Fruit fly (Drosophila melanogaster): ENCODE results near the gene gish.

gish gene

dm6 chr3R:16331809-16332343 is 59.6 kb downstream of the gish start (continued):
- TF ChIP-seq Met (GFP tag; optimal IDR thresholded peaks at IDR 0.05) (peak; percentile 60), Ets96B (tag; optimal IDR thresholded peaks at IDR 0.05) (no peak), CG11294 (GFP tag; IDR thresholded peaks at IDR 0.05) (no peak), CG7368 (GFP tag; optimal IDR thresholded peaks at IDR 0.05) (no peak), CG10631 (GFP tag; optimal IDR thresholded peaks at IDR 0.05) (peak; percentile 14), CG32006 (GFP tag; optimal IDR thresholded peaks at IDR 0.05) (peak; percentile 18), achi (GFP tag; optimal IDR thresholded peaks at IDR 0.05) (no peak), Sox102F (GFP tag; optimal IDR thresholded peaks at IDR 0.05) (peak; percentile 41), fd85E (GFP tag; optimal IDR thresholded peaks at IDR 0.05) (no peak), CG9139 (GFP tag; optimal IDR thresholded peaks at IDR 0.05) (peak; percentile 56), CG6854 (GFP tag; optimal IDR thresholded peaks at IDR 0.05) (no peak), CG6276 (GFP tag; optimal IDR thresholded peaks at IDR 0.05) (peak; percentile 20), cyc (GFP tag; optimal IDR thresholded peaks at IDR 0.05) (no peak), Eip78C (GFP tag) (peak; percentile 78), Ets21C (GFP tag; optimal IDR thresholded peaks at IDR 0.05) (no peak), fd59A (GFP tag; optimal IDR thresholded peaks at IDR 0.05) (peak; percentile 43), Sox14 (GFP tag; optimal IDR thresholded peaks at IDR 0.05) (no peak), Eip93F (GFP tag; optimal IDR thresholded peaks at IDR 0.05) (peak; percentile 56), Blimp-1 (GFP tag; optimal IDR thresholded peaks at IDR 0.05) (no peak), net (GFP tag; optimal IDR thresholded peaks at IDR 0.05) (no peak), esn (GFP tag; optimal IDR thresholded peaks at IDR 0.05) (peak; percentile 53), pdm3 (GFP tag; optimal IDR thresholded peaks at IDR 0.05) (no peak), CG10669 (GFP tag; optimal IDR thresholded peaks at IDR 0.05) (peak; percentile 44), CG4318 (GFP tag; optimal IDR thresholded peaks at IDR 0.05) (no peak), Hr39 (GFP tag; optimal IDR thresholded peaks at IDR 0.05) (no peak), topi (GFP tag; optimal IDR thresholded peaks at IDR 0.05) (peak; percentile 11), spab (GFP tag; optimal IDR thresholded peaks at IDR 0.05) (peak; percentile 71), CG16779 (tag; optimal IDR thresholded peaks at IDR 0.05) (no peak), vri (GFP tag; optimal IDR thresholded peaks at IDR 0.05) (peak; percentile 66), CG6792 (GFP tag; optimal IDR thresholded peaks at IDR 0.05) (peak; percentile 26), CG6808 (GFP tag; optimal IDR thresholded peaks at IDR 0.05) (peak; percentile 41), dsx (GFP tag; optimal IDR thresholded peaks at IDR 0.05; ENCODE audit: poor library complexity, severe bottlenecking) (peak; percentile 6), ss (GFP tag; optimal IDR thresholded peaks at IDR 0.05) (peak; percentile 90 to 92), Sox15 (GFP tag; optimal IDR thresholded peaks at IDR 0.05) (no peak), CG8119 (GFP tag; IDR thresholded peaks at IDR 0.05) (no peak), CG8632 (GFP tag; optimal IDR thresholded peaks at IDR 0.05) (peak; percentile 14), CG3919 (GFP tag; optimal IDR thresholded peaks at IDR 0.05) (no peak), CG15336 (GFP tag; IDR thresholded peaks at IDR 0.05) (no peak), Hr38 (GFP tag; optimal IDR thresholded peaks at IDR 0.05) (no peak), CG11902 (GFP tag; optimal IDR thresholded peaks at IDR 0.05) (no peak), salr (GFP tag; optimal IDR thresholded peaks at IDR 0.05) (peak; percentile 18 to 46), lz (GFP tag; optimal IDR thresholded peaks at IDR 0.05) (peak; percentile 13)

- TF ChIP-seq Eip93F (GFP tag; optimal IDR thresholded peaks at IDR 0.05) (no peak), CG6808 (GFP tag; optimal IDR thresholded peaks at IDR 0.05) (peak; percentile 49), achi (GFP tag; optimal IDR thresholded peaks at IDR 0.05) (no peak), vri (GFP tag; optimal IDR thresholded peaks at IDR 0.05) (no peak), Sox14 (GFP tag; optimal IDR thresholded peaks at IDR 0.05) (no peak), CG8319 (GFP tag; optimal IDR thresholded peaks at IDR 0.05) (no peak), spab (GFP tag; optimal IDR thresholded peaks at IDR 0.05) (peak; percentile 24), CG1621 (tag; optimal IDR thresholded peaks at IDR 0.05) (no peak), CG7368 (GFP tag; optimal IDR thresholded peaks at IDR 0.05) (no peak), lz (GFP tag; optimal IDR thresholded peaks at IDR 0.05) (no peak), esn (GFP tag; optimal IDR thresholded peaks at IDR 0.05) (no peak), dsx (GFP tag; optimal IDR thresholded peaks at IDR 0.05; ENCODE audit: poor library complexity, severe bottlenecking) (peak; percentile 37), Sox15 (GFP tag; optimal IDR thresholded peaks at IDR 0.05) (no peak), CG16779 (tag; optimal IDR thresholded peaks at IDR 0.05) (no peak), Sox102F (GFP tag; optimal IDR thresholded peaks at IDR 0.05) (no peak), Met (GFP tag; optimal IDR thresholded peaks at IDR 0.05) (no peak), CG8119 (GFP tag; IDR thresholded peaks at IDR 0.05) (no peak), Ets21C (GFP tag; optimal IDR thresholded peaks at IDR 0.05) (no peak), acj6 (GFP tag; optimal IDR thresholded peaks at IDR 0.05) (no peak), salr (GFP tag; optimal IDR thresholded peaks at IDR 0.05) (no peak), cyc (GFP tag; optimal IDR thresholded peaks at IDR 0.05) (no peak), pdm3 (GFP tag; optimal IDR thresholded peaks at IDR 0.05) (no peak), CG4318 (GFP tag; optimal IDR thresholded peaks at IDR 0.05) (no peak), Blimp-1 (GFP tag; optimal IDR thresholded peaks at IDR 0.05) (no peak), Eip78C (GFP tag) (peak; percentile 61), topi (GFP tag; optimal IDR thresholded peaks at IDR 0.05) (no peak), eg (GFP tag; IDR thresholded peaks at IDR 0.05) (no peak), Ets96B (tag; optimal IDR thresholded peaks at IDR 0.05) (peak; percentile 42), CG9139 (GFP tag; optimal IDR thresholded peaks at IDR 0.05) (peak; percentile 74), CG10669 (GFP tag; optimal IDR thresholded peaks at IDR 0.05) (peak; percentile 17), CG6854 (GFP tag; optimal IDR thresholded peaks at IDR 0.05) (no peak), CG8632 (GFP tag; optimal IDR thresholded peaks at IDR 0.05) (no peak)
Observed at dm6 chr3R:16334329-16334728, 62.1 kb downstream of the gish start.
